Worm (Caenorhabditis elegans): ENCODE measurements around the gene gst-6.
"Not testable (repeated sequence)": the region's sequence is repeated elsewhere in the genome, so short reads cannot be mapped to it uniquely, and the experiment has no call there.

gst-6 gene

ce11 chrII:4914214-4914613 is 34.5 kb downstream of the gst-6 start, which contains the start of gene R05F9.11:
Gene R05F9.11 (minus strand): TSS chrII:4914218.
- TF ChIP-seq snpc-4 (tag; optimal IDR thresholded peaks at IDR 0.05) (no peak), C34F6.9 (tag; optimal IDR thresholded peaks at IDR 0.05) (no peak), alr-1 (tag; optimal IDR thresholded peaks at IDR 0.05) (no peak), nhr-129 (tag; optimal IDR thresholded peaks at IDR 0.05) (no peak), nhr-237 (tag; optimal IDR thresholded peaks at IDR 0.05) (no peak), unc-39 (tag; optimal IDR thresholded peaks at IDR 0.05) (no peak), ceh-16 (tag; optimal IDR thresholded peaks at IDR 0.05) (no peak), fos-1 (tag; optimal IDR thresholded peaks at IDR 0.05) (no peak), zag-1 (tag; optimal IDR thresholded peaks at IDR 0.05) (no peak), ZK546.5 (tag; optimal IDR thresholded peaks at IDR 0.05) (no peak), mbf-1 (tag; optimal IDR thresholded peaks at IDR 0.05) (no peak), unc-55 (GFP tag; optimal IDR thresholded peaks at IDR 0.05) (no peak), sma-3 (GFP tag; optimal IDR thresholded peaks at IDR 0.05) (no peak), skn-1 (tag; optimal IDR thresholded peaks at IDR 0.05) (no peak), lsy-2 (tag; optimal IDR thresholded peaks at IDR 0.05) (no peak), dmd-4 (tag; optimal IDR thresholded peaks at IDR 0.05) (no peak)

ce11 chrII:4915572-4915971 is 35.9 kb downstream of the gst-6 start:
- TF ChIP-seq ztf-1 (GFP tag; conservative IDR thresholded peaks at IDR 0.05) (no peak), nhr-23 (tag; optimal IDR thresholded peaks at IDR 0.05) (no peak), crh-2 (tag; optimal IDR thresholded peaks at IDR 0.05) (no peak), F13H6.1 (tag; optimal IDR thresholded peaks at IDR 0.05) (no peak), ceh-16 (tag; optimal IDR thresholded peaks at IDR 0.05) (no peak), ceh-82 (tag; optimal IDR thresholded peaks at IDR 0.05) (no peak)

ce11 chrII:4916462-4916861 is 36.8 kb downstream of the gst-6 start, which contains the start of gene msp-31:
Gene msp-31 (minus strand): TSS chrII:4916562.
- TF ChIP-seq ceh-16, gmeb-1, mab-5 (tag; optimal IDR thresholded peaks at IDR 0.05): not testable (repeated sequence)

ce11 chrII:4918501-4919021 is 38.9 kb downstream of the gst-6 start:
- TF ChIP-seq lin-11 (tag; optimal IDR thresholded peaks at IDR 0.05) (no peak), nhr-129 (tag; optimal IDR thresholded peaks at IDR 0.05) (no peak), R02D3.7 (tag; optimal IDR thresholded peaks at IDR 0.05) (no peak), mdl-1 (tag; optimal IDR thresholded peaks at IDR 0.05) (no peak), elt-1 (tag; optimal IDR thresholded peaks at IDR 0.05) (no peak), nhr-25 (tag; optimal IDR thresholded peaks at IDR 0.05) (peak; percentile 43), aly-2 (tag; optimal IDR thresholded peaks at IDR 0.05) (no peak), mbf-1 (tag; optimal IDR thresholded peaks at IDR 0.05) (no peak), crh-2 (tag; optimal IDR thresholded peaks at IDR 0.05) (no peak), ztf-1 (GFP tag; conservative IDR thresholded peaks at IDR 0.05) (no peak), lin-39 (tag; optimal IDR thresholded peaks at IDR 0.05) (no peak), ceh-82 (tag; optimal IDR thresholded peaks at IDR 0.05) (no peak), nhr-237 (tag; optimal IDR thresholded peaks at IDR 0.05) (no peak), nhr-6 (tag; optimal IDR thresholded peaks at IDR 0.05) (no peak), sma-3 (GFP tag; optimal IDR thresholded peaks at IDR 0.05) (peak; percentile 65), peb-1 (tag; optimal IDR thresholded peaks at IDR 0.05) (no peak), sma-9 (GFP tag; optimal IDR thresholded peaks at IDR 0.05) (peak; percentile 3), sma-9 (tag; optimal IDR thresholded peaks at IDR 0.05) (no peak), fos-1 (tag; optimal IDR thresholded peaks at IDR 0.05) (no peak), ceh-16 (tag; optimal IDR thresholded peaks at IDR 0.05) (no peak)

- TF ChIP-seq fos-1 (tag; optimal IDR thresholded peaks at IDR 0.05) (peak; percentile 62), nhr-6 (tag; optimal IDR thresholded peaks at IDR 0.05) (no peak), alr-1 (tag; optimal IDR thresholded peaks at IDR 0.05) (no peak), mab-5 (tag; optimal IDR thresholded peaks at IDR 0.05) (no peak), elt-3 (tag; optimal IDR thresholded peaks at IDR 0.05) (no peak), unc-55 (GFP tag; optimal IDR thresholded peaks at IDR 0.05) (no peak), sem-4 (tag; optimal IDR thresholded peaks at IDR 0.05) (no peak), sma-3 (GFP tag; optimal IDR thresholded peaks at IDR 0.05) (peak; percentile 18), nhr-21 (tag; optimal IDR thresholded peaks at IDR 0.05) (no peak)
Measured at ce11 chrII:4920608-4921007, 40.9 kb downstream of the gst-6 start.

All from whole organism, L2 larva.